Fruit fly (Drosophila melanogaster) whole organism, embryonic: Measurements from ENCODE around the gene CG11052.

Experiments
- Adf1 ChIP-seq: fragments of 200-800 bp; sonication (Bioruptor generic); IDR thresholded peaks from 2 replicates; pipeline ENCODE4 v1.3.6; 2022; ENCODE audit warnings: missing biosample characterization, missing genetic modification characterization
- BEAF-32 ChIP-seq: fragments of 200-800 bp; sonication (Bioruptor generic); optimal IDR thresholded peaks from 3 replicates; lab custom pipeline; 2017; ENCODE audit warnings: missing biosample characterization, missing genetic modification characterization, mild to moderate bottlenecking, moderate library complexity, missing genetic modification reagents
- BtbVII ChIP-seq: fragments of 200-800 bp; sonication (Bioruptor generic); optimal IDR thresholded peaks from 3 replicates; lab custom pipeline; 2017; ENCODE audit warnings: missing biosample characterization, mild to moderate bottlenecking, missing genetic modification characterization
- CG11696 ChIP-seq: fragments of 200-800 bp; sonication (Bioruptor generic); IDR thresholded peaks from 2 replicates; pipeline ENCODE4 v1.3.6; 2022; ENCODE audit warnings: missing biosample characterization, missing genetic modification characterization
- CG13287 ChIP-seq: fragments of 200-800 bp; sonication (Bioruptor generic); IDR thresholded peaks from 2 replicates; pipeline ENCODE4 v1.3.6; 2022; ENCODE audit warnings: missing biosample characterization, missing genetic modification characterization; ENCODE audit not compliant: partially characterized antibody
- CG13424 ChIP-seq: fragments of 200-800 bp; sonication (Bioruptor generic); optimal IDR thresholded peaks from 2 replicates; lab custom pipeline; 2019; ENCODE audit warnings: missing biosample characterization, mild to moderate bottlenecking, missing genetic modification characterization, moderate library complexity
- CG14860 ChIP-seq: fragments of 200-800 bp; sonication (Bioruptor generic); IDR thresholded peaks from 3 replicates; pipeline ENCODE4 v1.3.6; 2022; ENCODE audit warnings: missing biosample characterization, missing genetic modification characterization; ENCODE audit not compliant: partially characterized antibody
- CG15011 ChIP-seq: fragments of 200-800 bp; sonication (Bioruptor generic); optimal IDR thresholded peaks from 3 replicates; lab custom pipeline; 2018; ENCODE audit warnings: missing biosample characterization, mild to moderate bottlenecking, missing genetic modification characterization
- CG15514 ChIP-seq: fragments of 200-800 bp; sonication (Bioruptor generic); optimal IDR thresholded peaks from 3 replicates; lab custom pipeline; 2017; ENCODE audit warnings: missing biosample characterization, missing genetic modification characterization, mild to moderate bottlenecking, moderate library complexity, missing genetic modification reagents
- CG16813 ChIP-seq: fragments of 200-800 bp; sonication (Bioruptor generic); IDR thresholded peaks from 3 replicates; pipeline ENCODE4 v1.3.6; 2022; ENCODE audit warnings: missing biosample characterization, missing genetic modification characterization; ENCODE audit not compliant: partially characterized antibody
- CG2116 ChIP-seq: fragments of 200-800 bp; sonication (Bioruptor generic); optimal IDR thresholded peaks from 3 replicates; lab custom pipeline; 2018; ENCODE audit warnings: missing biosample characterization, mild to moderate bottlenecking, missing genetic modification characterization
- CG2129 ChIP-seq: fragments of 200-800 bp; sonication (Bioruptor generic); IDR thresholded peaks from 2 replicates; pipeline ENCODE4 v1.3.6; 2022; ENCODE audit warnings: missing biosample characterization, missing genetic modification characterization; ENCODE audit not compliant: partially characterized antibody
- CG2875 ChIP-seq: fragments of 200-800 bp; sonication (Bioruptor generic); optimal IDR thresholded peaks from 2 replicates; lab custom pipeline; 2017; ENCODE audit warnings: missing biosample characterization, mild to moderate bottlenecking, missing genetic modification characterization, missing genetic modification reagents
- CG30431 ChIP-seq: fragments of 200-800 bp; sonication (Bioruptor generic); optimal IDR thresholded peaks from 2 replicates; lab custom pipeline; 2017; ENCODE audit warnings: missing biosample characterization, missing genetic modification characterization
- CG32772 ChIP-seq: fragments of 200-800 bp; sonication (Bioruptor generic); IDR thresholded peaks from 2 replicates; pipeline ENCODE4 v1.3.6; 2022; ENCODE audit warnings: missing biosample characterization, missing genetic modification characterization
- CG3838 ChIP-seq: fragments of 200-800 bp; sonication (Bioruptor generic); optimal IDR thresholded peaks from 3 replicates; lab custom pipeline; 2016; ENCODE audit warnings: missing biosample characterization, missing genetic modification characterization
- CG7745 ChIP-seq: fragments of 200-800 bp; sonication (Bioruptor generic); optimal IDR thresholded peaks from 2 replicates; lab custom pipeline; 2018; ENCODE audit warnings: missing biosample characterization, mild to moderate bottlenecking, missing genetic modification characterization, moderate library complexity
- CG8359 ChIP-seq: fragments of 200-800 bp; sonication (Bioruptor generic); optimal IDR thresholded peaks from 2 replicates; lab custom pipeline; 2017; ENCODE audit warnings: missing biosample characterization, mild to moderate bottlenecking, missing genetic modification characterization, borderline replicate concordance
- CG8388 ChIP-seq: fragments of 200-800 bp; sonication (Bioruptor generic); optimal IDR thresholded peaks from 2 replicates; lab custom pipeline; 2019; ENCODE audit warnings: missing biosample characterization, mild to moderate bottlenecking, missing genetic modification characterization, moderate library complexity
- CG9437 ChIP-seq: fragments of 200-800 bp; sonication (Bioruptor generic); optimal IDR thresholded peaks from 2 replicates; lab custom pipeline; 2018; ENCODE audit warnings: missing biosample characterization, mild to moderate bottlenecking, missing genetic modification characterization
- CG9727 ChIP-seq: fragments of 200-800 bp; sonication (Bioruptor generic); optimal IDR thresholded peaks from 3 replicates; lab custom pipeline; 2017; ENCODE audit warnings: missing biosample characterization, mild to moderate bottlenecking, missing genetic modification characterization
- Drgx ChIP-seq: fragments of 200-800 bp; sonication (Bioruptor generic); IDR thresholded peaks from 2 replicates; pipeline ENCODE4 v1.3.6; 2022; ENCODE audit warnings: missing biosample characterization, missing genetic modification characterization
- Ets97D ChIP-seq: fragments of 200-800 bp; sonication (Bioruptor generic); optimal IDR thresholded peaks from 3 replicates; lab custom pipeline; 2016; ENCODE audit warnings: missing biosample characterization, missing genetic modification characterization
- Gug ChIP-seq: fragments of 200-800 bp; sonication (Bioruptor generic); IDR thresholded peaks from 4 replicates; pipeline ENCODE4 v1.3.6; 2022; ENCODE audit warnings: missing biosample characterization, missing genetic modification characterization
- HLH3B ChIP-seq: fragments of 200-800 bp; sonication (Bioruptor generic); IDR thresholded peaks from 2 replicates; pipeline ENCODE4 v1.3.6; 2022; ENCODE audit warnings: missing biosample characterization, missing genetic modification characterization
- Lpt ChIP-seq: fragments of >200 bp; optimal IDR thresholded peaks from 2 replicates; lab custom pipeline; 2018; ENCODE audit warnings: missing biosample characterization, missing genetic modification characterization
- NC2α ChIP-seq: fragments of 200-800 bp; sonication (Bioruptor generic); optimal IDR thresholded peaks from 2 replicates; lab custom pipeline; 2016; ENCODE audit warnings: missing biosample characterization, missing genetic modification characterization
- NC2β ChIP-seq: fragments of 200-800 bp; sonication (Bioruptor generic); optimal IDR thresholded peaks from 2 replicates; lab custom pipeline; 2016; ENCODE audit warnings: missing biosample characterization, missing genetic modification characterization
- Nf-YC ChIP-seq: fragments of 200-800 bp; optimal IDR thresholded peaks from 3 replicates; lab custom pipeline; 2019; ENCODE audit warnings: missing biosample characterization, mild to moderate bottlenecking, missing genetic modification characterization, moderate library complexity
- Opbp ChIP-seq: fragments of 200-800 bp; sonication (Bioruptor generic); IDR thresholded peaks from 3 replicates; pipeline ENCODE4 v1.3.6; 2022; ENCODE audit warnings: missing biosample characterization, missing genetic modification characterization; ENCODE audit not compliant: partially characterized antibody
- Six4 ChIP-seq: fragments of 200-800 bp; sonication (Bioruptor generic); optimal IDR thresholded peaks from 2 replicates; lab custom pipeline; 2016; ENCODE audit warnings: missing biosample characterization, missing genetic modification characterization
- Spps ChIP-seq: fragments of 200-800 bp; sonication (Bioruptor generic); optimal IDR thresholded peaks from 2 replicates; lab custom pipeline; 2018; ENCODE audit warnings: missing biosample characterization, mild to moderate bottlenecking, missing genetic modification characterization
- Sry-δ ChIP-seq: fragments of 200-800 bp; sonication (Bioruptor generic); optimal IDR thresholded peaks from 2 replicates; lab custom pipeline; 2016; ENCODE audit warnings: missing biosample characterization, missing genetic modification characterization
- amos ChIP-seq: fragments of 200-800 bp; sonication (Bioruptor generic); IDR thresholded peaks from 2 replicates; pipeline ENCODE4 v1.3.6; 2022; ENCODE audit warnings: missing biosample characterization, missing genetic modification characterization; ENCODE audit not compliant: partially characterized antibody
- bbx ChIP-seq: fragments of 200-800 bp; sonication (Bioruptor generic); IDR thresholded peaks from 2 replicates; pipeline ENCODE4 v1.3.6; 2022; ENCODE audit warnings: missing biosample characterization, missing genetic modification characterization; ENCODE audit not compliant: partially characterized antibody
- fd102C ChIP-seq: fragments of 200-800 bp; sonication (Bioruptor generic); optimal IDR thresholded peaks from 2 replicates; lab custom pipeline; 2018; ENCODE audit warnings: missing biosample characterization, mild to moderate bottlenecking, missing genetic modification characterization, moderate library complexity
- maf-S ChIP-seq: fragments of 200-800 bp; sonication (Bioruptor generic); optimal IDR thresholded peaks from 2 replicates; lab custom pipeline; 2016; ENCODE audit warnings: missing biosample characterization, missing genetic modification characterization
- mld ChIP-seq: fragments of 200-800 bp; sonication (Bioruptor generic); IDR thresholded peaks from 3 replicates; pipeline ENCODE4 v1.3.6; 2022; ENCODE audit warnings: missing biosample characterization, missing genetic modification characterization; ENCODE audit not compliant: partially characterized antibody
- p53 ChIP-seq: fragments of 200-800 bp; sonication (Bioruptor generic); optimal IDR thresholded peaks from 2 replicates; lab custom pipeline; 2016; ENCODE audit warnings: missing biosample characterization, missing genetic modification characterization
- pzg ChIP-seq: fragments of 200-800 bp; sonication (Bioruptor generic); optimal IDR thresholded peaks from 3 replicates; lab custom pipeline; 2018; ENCODE audit warnings: missing biosample characterization, mild to moderate bottlenecking, missing genetic modification characterization, moderate library complexity
- rib ChIP-seq: fragments of 200-800 bp; sonication (Bioruptor generic); IDR thresholded peaks from 2 replicates; pipeline ENCODE4 v1.3.6; 2022; ENCODE audit warnings: missing biosample characterization, missing genetic modification characterization
- seq ChIP-seq: fragments of 200-800 bp; sonication (Bioruptor generic); IDR thresholded peaks from 2 replicates; pipeline ENCODE4 v1.3.6; 2022; ENCODE audit warnings: missing biosample characterization, missing genetic modification characterization
- sob ChIP-seq: fragments of 200-800 bp; sonication (Bioruptor generic); IDR thresholded peaks from 2 replicates; pipeline ENCODE4 v1.3.6; 2022; ENCODE audit warnings: missing biosample characterization, missing genetic modification characterization
- toy ChIP-seq: fragments of 200-800 bp; sonication (Bioruptor generic); IDR thresholded peaks from 2 replicates; pipeline ENCODE4 v1.3.6; 2022; ENCODE audit warnings: missing biosample characterization, missing genetic modification characterization
- tx ChIP-seq: fragments of 200-800 bp; sonication (Bioruptor generic); optimal IDR thresholded peaks from 2 replicates; lab custom pipeline; 2016; ENCODE audit warnings: missing biosample characterization, missing genetic modification characterization
- unc-4 ChIP-seq: fragments of 200-800 bp; sonication (Bioruptor generic); IDR thresholded peaks from 2 replicates; pipeline ENCODE4 v1.3.6; 2022; ENCODE audit warnings: missing biosample characterization, missing genetic modification characterization; ENCODE audit not compliant: partially characterized antibody
- zfh1 ChIP-seq: fragments of 200-800 bp; sonication (Bioruptor generic); IDR thresholded peaks from 3 replicates; pipeline ENCODE4 v1.3.6; 2022; ENCODE audit warnings: missing biosample characterization, missing genetic modification characterization

CG11052 gene

dm6 chr3R:8013121-8014009, 4.3 kb upstream of the CG11052 start, which contains the start of the genes CG10435 and Pbp95 (continued):
- TF ChIP-seq CG30431 (GFP tag; lab: Kevin White, UChicago) = peak; percentile 7
- no peak for TF ChIP-seq CG2875 (GFP tag; lab: Kevin White, UChicago)
- peak; percentile 51 for TF ChIP-seq Ets97D
- no peak; the same call in 1 of the 2 replicates for TF ChIP-seq Drgx (GFP tag; lab: Robert Waterston, UW)
- TF ChIP-seq Lpt (GFP tag; lab: Kevin White, UChicago) = no peak
- TF ChIP-seq CG32772 (GFP tag; lab: Robert Waterston, UW) = peak; percentile 48; the same call in 1 of the 2 replicates
- TF ChIP-seq NC2β (GFP tag; lab: Kevin White, UChicago) = peak; percentile 45
- TF ChIP-seq pzg (GFP tag; lab: Kevin White, UChicago) = peak; percentile 62
- TF ChIP-seq CG9437 (GFP tag; lab: Kevin White, UChicago) = no peak
- peak; percentile 32 for TF ChIP-seq tx (GFP tag; lab: Kevin White, UChicago)
- TF ChIP-seq bbx (GFP tag; lab: Robert Waterston, UW) = peak; percentile 68
- no peak for TF ChIP-seq CG7745 (tag; lab: Kevin White, UChicago)
- TF ChIP-seq BEAF-32 = peak; percentile 74
- no peak for TF ChIP-seq Spps (tag; lab: Kevin White, UChicago)
- TF ChIP-seq CG9727 (GFP tag; lab: Kevin White, UChicago) = peak; percentile 67
- TF ChIP-seq Gug (GFP tag; lab: Robert Waterston, UW) = peak; percentile 70; the same call in 2 of the 4 replicates
- no peak for TF ChIP-seq BtbVII (GFP tag; lab: Kevin White, UChicago)
- TF ChIP-seq toy (GFP tag; lab: Robert Waterston, UW) = 0 out of 2 replicates have a peak, but pooled peaks have one; percentile 38
- TF ChIP-seq CG2116 = peak; percentile 56
- 0 out of 2 replicates have a peak, but pooled peaks have one; percentile 18 for TF ChIP-seq Adf1 (GFP tag; lab: Robert Waterston, UW)
- no peak for TF ChIP-seq CG3838 (GFP tag; lab: Kevin White, UChicago)
- no peak for TF ChIP-seq CG11696 (GFP tag; lab: Robert Waterston, UW)
- peak; percentile 76 for TF ChIP-seq amos (GFP tag; lab: Robert Waterston, UW)
- TF ChIP-seq Six4 (GFP tag; lab: Kevin White, UChicago) = peak; percentile 12
- peak; percentile 10 for TF ChIP-seq maf-S (GFP tag; lab: Kevin White, UChicago)
- peak; percentile 61 for TF ChIP-seq CG16813
- TF ChIP-seq CG2129 = peak; percentile 56
- TF ChIP-seq CG14860 = peak; percentile 44; the same call in 1 of the 3 replicates
- peak; percentile 72 for TF ChIP-seq zfh1
- no peak for TF ChIP-seq CG8388
- TF ChIP-seq unc-4 (GFP tag; lab: Robert Waterston, UW) = peak; percentile 66
- TF ChIP-seq seq = peak; percentile 33; the same call in 1 of the 2 replicates
- no peak for TF ChIP-seq CG8359 (GFP tag; lab: Kevin White, UChicago)
- no peak for TF ChIP-seq fd102C
- TF ChIP-seq p53 (GFP tag; lab: Kevin White, UChicago) = peak; percentile 24
- peak; percentile 84 for TF ChIP-seq Sry-δ (GFP tag; lab: Kevin White, UChicago)
- peak; percentile 72 for TF ChIP-seq sob
- TF ChIP-seq CG15514 (GFP tag; lab: Kevin White, UChicago) = peak; percentile 86
- 0 out of 3 replicates have a peak, but pooled peaks have one; percentile 51 for TF ChIP-seq mld (GFP tag; lab: Robert Waterston, UW)
- TF ChIP-seq CG13424 (tag; lab: Kevin White, UChicago) = peak; percentile 25
- peak; percentile 76 for TF ChIP-seq rib
- TF ChIP-seq CG13287 (GFP tag; lab: Robert Waterston, UW) = peak; percentile 76
- TF ChIP-seq NC2α (GFP tag; lab: Kevin White, UChicago) = no peak
- TF ChIP-seq Opbp (GFP tag; lab: Robert Waterston, UW) = peak; percentile 52; the same call in 1 of the 3 replicates
- peak; percentile 55; the same call in 1 of the 2 replicates for TF ChIP-seq HLH3B
- no peak for TF ChIP-seq CG15011 (GFP tag; lab: Kevin White, UChicago)
- TF ChIP-seq Nf-YC (tag; lab: Kevin White, UChicago) = peak; percentile 83
